Fruit fly (Drosophila melanogaster) whole organism, embryonic: ENCODE results near the gene TTLL1A.

ENCODE experiments used
- stc ChIP-seq: fragments of 200-800 bp; sonication (Bioruptor generic); IDR thresholded peaks from 2 replicates; pipeline ENCODE4 v1.3.6; 2022; ENCODE audit warnings: missing biosample characterization, missing genetic modification characterization
- zen ChIP-seq: fragments of 200-800 bp; sonication (Bioruptor generic); optimal IDR thresholded peaks from 3 replicates; lab custom pipeline; 2018; ENCODE audit warnings: missing biosample characterization, mild to moderate bottlenecking, missing genetic modification characterization, moderate library complexity

DNA sequence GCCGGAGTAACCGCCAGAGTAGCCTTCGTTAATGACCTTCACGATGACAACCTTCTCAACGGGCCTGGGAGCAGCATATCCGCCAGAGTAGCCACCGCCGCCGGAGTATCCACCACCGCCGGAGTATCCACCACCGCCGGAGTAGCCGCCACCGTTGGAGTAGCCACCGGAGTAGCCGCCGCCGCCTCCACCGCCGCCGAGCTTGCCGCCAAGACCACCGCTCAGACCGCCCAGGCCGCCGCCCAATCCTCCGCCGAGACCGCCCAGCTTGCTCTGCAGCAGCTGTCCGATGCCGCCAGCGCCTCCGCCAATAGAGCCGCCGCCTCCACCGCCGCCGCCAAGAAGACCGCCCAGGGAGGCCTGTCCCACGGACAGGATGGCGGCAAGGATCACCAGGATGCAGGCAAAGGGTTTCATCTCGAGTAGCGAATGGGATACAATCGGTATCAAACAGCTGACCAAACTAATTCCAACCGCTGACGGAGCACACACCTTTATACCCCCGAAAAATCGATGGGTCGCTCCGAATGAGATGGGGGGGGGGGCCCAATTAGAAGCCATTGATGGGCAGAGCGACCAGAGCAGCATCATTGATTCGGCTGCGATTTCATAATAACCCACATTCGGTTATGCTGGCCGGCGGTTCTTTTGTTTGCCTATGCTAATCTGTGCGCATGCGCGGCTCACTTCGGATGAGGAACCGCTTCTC is 23.7 kb upstream of the TTLL1A start:
- TF ChIP-seq stc (GFP tag; lab: Robert Waterston, UW) = no peak
- no peak for TF ChIP-seq zen
